Worm (Caenorhabditis elegans): ENCODE results near the gene lips-13.

DNA sequence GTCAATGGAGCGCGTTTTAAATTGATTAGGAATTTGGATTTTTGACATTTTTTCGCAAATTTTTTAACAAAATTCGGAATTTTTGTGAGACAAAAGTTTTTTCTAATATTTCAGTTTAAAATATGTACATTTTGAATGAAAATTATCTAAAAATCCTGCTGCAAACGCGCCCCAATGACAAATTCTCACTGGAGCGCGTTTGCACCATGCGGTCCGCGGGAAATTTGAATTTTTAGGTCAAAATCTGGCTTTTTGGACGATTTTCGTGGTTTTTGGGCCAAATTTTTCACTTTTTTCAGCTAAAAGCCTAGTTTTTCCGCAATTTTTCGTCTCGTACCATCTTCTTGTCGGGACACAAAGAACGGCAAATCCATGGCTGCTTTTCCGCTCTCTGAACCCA is 14.9 kb upstream of the lips-13 start:
- TF ChIP-seq unc-39 (tag; optimal IDR thresholded peaks at IDR 0.05) (no peak), ztf-11 (tag; optimal IDR thresholded peaks at IDR 0.05) (no peak)

Data from whole organism, mixed stage, embryonic.